Comparison of ENCODE assay signal across 1 fruit fly cellular context in the genomic region with DNA sequence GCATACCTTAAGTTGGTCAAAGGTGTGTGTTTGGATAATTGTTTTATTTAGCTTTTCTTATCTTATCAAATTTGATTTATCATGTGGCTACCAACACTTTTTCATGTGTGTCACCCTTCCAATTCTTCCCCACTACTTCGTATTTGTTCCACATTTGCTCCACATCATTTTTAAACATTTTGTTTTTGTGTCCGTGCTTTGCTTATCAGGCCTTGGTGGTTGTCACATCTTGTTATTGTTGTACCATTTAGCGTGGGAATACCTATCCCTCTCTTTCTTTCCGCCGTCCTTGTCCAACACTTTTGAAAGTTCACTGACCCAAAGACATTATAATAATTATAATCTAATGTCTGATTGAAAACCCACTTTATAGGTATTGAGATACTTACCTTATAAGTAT.
TF ChIP-seq lines count a peak whose summit lies in the region.

No protein-coding gene starts in this region.

TF ChIP-seq in whole organism, embryonic, 481 proteins besides CTCF, POLR2A, EP300 and RAD21 (continued from another document):
- no peak for TF ChIP-seq CG8359 (GFP tag; optimal IDR thresholded peaks at IDR 0.05; lab: Kevin White, UChicago; ENCODE audit: borderline replicate concordance)
- no peak for TF ChIP-seq Fer3 (tag; optimal IDR thresholded peaks at IDR 0.05; lab: Kevin White, UChicago)
- TF ChIP-seq Drgx (GFP tag; IDR thresholded peaks at IDR 0.05; lab: Robert Waterston, UW): no peak
- no peak for TF ChIP-seq dmrt99B (tag; optimal IDR thresholded peaks at IDR 0.05; lab: Kevin White, UChicago)
- no peak for TF ChIP-seq CG31224 (GFP tag; IDR thresholded peaks at IDR 0.05; lab: Robert Waterston, UW)
- no peak for TF ChIP-seq CG4404 (GFP tag; IDR thresholded peaks at IDR 0.05; lab: Robert Waterston, UW)
- TF ChIP-seq eve (GFP tag; optimal IDR thresholded peaks at IDR 0.05; lab: Kevin White, UChicago): peak in 1 of 2 experiments; percentile 29
- TF ChIP-seq CG11456 (GFP tag; IDR thresholded peaks at IDR 0.05; lab: Robert Waterston, UW): no peak
- TF ChIP-seq CG34376 (GFP tag; optimal IDR thresholded peaks at IDR 0.05; lab: Kevin White, UChicago): peak; percentile 34
- peak; percentile 34; the same call in 1 of the 3 replicates for TF ChIP-seq Aef1 (GFP tag; IDR thresholded peaks at IDR 0.05; lab: Robert Waterston, UW)
- TF ChIP-seq CG2116 (GFP tag; optimal IDR thresholded peaks at IDR 0.05; lab: Kevin White, UChicago): no peak
- peak; percentile 71 for TF ChIP-seq sug (tag; optimal IDR thresholded peaks at IDR 0.05; lab: Kevin White, UChicago)
- no peak for TF ChIP-seq CG15073 (GFP tag; optimal IDR thresholded peaks at IDR 0.05; lab: Kevin White, UChicago)
- peak; percentile 38 for TF ChIP-seq lab (GFP tag; optimal IDR thresholded peaks at IDR 0.05; lab: Kevin White, UChicago)
- TF ChIP-seq CG15601 (tag; optimal IDR thresholded peaks at IDR 0.05; lab: Kevin White, UChicago): no peak
- no peak for TF ChIP-seq CG15269 (tag; optimal IDR thresholded peaks at IDR 0.05; lab: Kevin White, UChicago)
- no peak for TF ChIP-seq CG5953 (GFP tag; IDR thresholded peaks at IDR 0.05; lab: Robert Waterston, UW)
- TF ChIP-seq CG10565 (GFP tag; optimal IDR thresholded peaks at IDR 0.05; lab: Kevin White, UChicago): no peak
- no peak for TF ChIP-seq CG7839 (tag; optimal IDR thresholded peaks at IDR 0.05; lab: Kevin White, UChicago)
- TF ChIP-seq maf-S (GFP tag; optimal IDR thresholded peaks at IDR 0.05; lab: Kevin White, UChicago): no peak
- TF ChIP-seq CG11723 (GFP tag; optimal IDR thresholded peaks at IDR 0.05; lab: Kevin White, UChicago): no peak
- no peak for TF ChIP-seq cad (GFP tag; optimal IDR thresholded peaks at IDR 0.05; lab: Kevin White, UChicago)
- no peak for TF ChIP-seq CG12391 (tag; optimal IDR thresholded peaks at IDR 0.05; lab: Kevin White, UChicago)
- no peak for TF ChIP-seq CG18599 (GFP tag; optimal IDR thresholded peaks at IDR 0.05; lab: Kevin White, UChicago)
- TF ChIP-seq sens (GFP tag; lab: Kevin White, UChicago): peak; percentile 75
- no peak for TF ChIP-seq z (GFP tag; IDR thresholded peaks at IDR 0.05; lab: Robert Waterston, UW)
- no peak for TF ChIP-seq chm (GFP tag; IDR thresholded peaks at IDR 0.05; lab: Robert Waterston, UW)
- no peak for TF ChIP-seq Chrac-16 (GFP tag; optimal IDR thresholded peaks at IDR 0.05; lab: Kevin White, UChicago)
- no peak for TF ChIP-seq CHES-1-like (GFP tag; optimal IDR thresholded peaks at IDR 0.05; lab: Kevin White, UChicago)
- TF ChIP-seq CG17568 (GFP tag; optimal IDR thresholded peaks at IDR 0.05; lab: Kevin White, UChicago): no peak
- no peak for TF ChIP-seq CG9876 (GFP tag; optimal IDR thresholded peaks at IDR 0.05; lab: Kevin White, UChicago)
- TF ChIP-seq CG12744 (GFP tag; optimal IDR thresholded peaks at IDR 0.05; lab: Kevin White, UChicago): no peak
- TF ChIP-seq CG9817 (tag; optimal IDR thresholded peaks at IDR 0.05; lab: Kevin White, UChicago): no peak
- peak; percentile 80 for TF ChIP-seq exex (tag; optimal IDR thresholded peaks at IDR 0.05; lab: Kevin White, UChicago)
TF ChIP-seq in whole organism, embryonic: peak in this region for 13.
